Worm (Caenorhabditis elegans): ENCODE measurements around the gene prx-1.

DNA sequence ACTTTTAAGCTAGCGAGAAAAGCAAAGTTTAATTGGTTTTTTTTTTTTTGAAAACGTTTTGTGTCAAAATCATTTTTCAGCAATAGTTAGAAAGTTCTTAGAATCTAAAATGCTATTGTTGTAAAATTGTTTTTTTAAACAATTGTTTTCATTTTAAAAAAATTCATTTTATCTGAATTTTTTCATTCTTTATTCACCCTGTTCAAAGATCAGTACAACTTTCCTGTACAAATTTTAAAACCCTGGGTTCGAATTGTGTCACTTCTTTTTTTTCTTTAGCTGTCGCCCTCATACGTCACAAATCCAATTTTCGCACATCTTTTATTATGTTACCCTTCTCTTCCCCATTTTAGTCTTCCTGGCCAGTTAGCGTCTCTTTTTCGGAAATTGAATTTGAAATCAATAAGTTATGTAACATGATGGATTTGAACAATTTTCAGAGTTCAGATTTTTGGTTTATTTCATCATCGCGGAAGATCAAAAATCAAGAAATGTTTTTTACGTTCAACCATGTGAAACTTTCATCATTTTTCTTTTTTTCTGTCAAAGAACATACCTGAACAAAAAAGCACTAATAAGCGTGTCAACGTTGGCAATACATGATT is 43.1 kb downstream of the prx-1 start:
- TF ChIP-seq flt-1 (GFP tag; IDR thresholded peaks at IDR 0.05) (no peak), hmg-4 (GFP tag; optimal IDR thresholded peaks at IDR 0.05) (no peak), hmbx-1 (tag; optimal IDR thresholded peaks at IDR 0.05) (no peak), B0310.2 (tag; optimal IDR thresholded peaks at IDR 0.05) (no peak), ama-1 (optimal IDR thresholded peaks at IDR 0.05) (no peak)

Data from whole organism, early embryonic.